Worm (Caenorhabditis elegans) whole organism, L2 larva: ENCODE results near the gene mix-1.

Experiments
- C34F6.9 ChIP-seq: fragments of 150-350 bp; optimal IDR thresholded peaks from 2 replicates; lab custom pipeline; 2014; ENCODE audit warnings: missing biosample characterization, missing genetic modification characterization
- F13H6.1 ChIP-seq: sonication (generic microtip); optimal IDR thresholded peaks from 2 replicates; lab custom pipeline; 2016; ENCODE audit warnings: missing genetic modification characterization, missing compliant biosample characterization
- R02D3.7 ChIP-seq: fragments of 150-350 bp; optimal IDR thresholded peaks from 2 replicates; lab custom pipeline; 2014; ENCODE audit warnings: missing biosample characterization, missing genetic modification characterization
- aly-2 ChIP-seq: fragments of 150-350 bp; optimal IDR thresholded peaks from 2 replicates; lab custom pipeline; 2014; ENCODE audit warnings: missing biosample characterization, missing genetic modification characterization
- blmp-1 ChIP-seq: sonication (generic microtip); optimal IDR thresholded peaks from 2 replicates; lab custom pipeline; 2017; ENCODE audit warnings: missing genetic modification characterization, mild to moderate bottlenecking, missing compliant biosample characterization, antibody characterized with exemption, moderate library complexity; ENCODE audit not compliant: insufficient read depth
- ceh-16 ChIP-seq: fragments of 150-350 bp; optimal IDR thresholded peaks from 2 replicates; lab custom pipeline; 2014; ENCODE audit warnings: missing biosample characterization, missing genetic modification characterization
- ceh-82 ChIP-seq: fragments of 150-350 bp; optimal IDR thresholded peaks from 2 replicates; lab custom pipeline; 2014; ENCODE audit warnings: missing biosample characterization, missing genetic modification characterization
- crh-2 ChIP-seq: sonication (generic microtip); optimal IDR thresholded peaks from 2 replicates; lab custom pipeline; 2017; ENCODE audit warnings: missing biosample characterization, missing genetic modification characterization
- dmd-4 ChIP-seq: sonication (generic microtip); optimal IDR thresholded peaks from 2 replicates; lab custom pipeline; 2017; ENCODE audit warnings: missing biosample characterization, missing genetic modification characterization
- egl-27 ChIP-seq: sonication (generic microtip); optimal IDR thresholded peaks from 3 replicates; lab custom pipeline; 2017; ENCODE audit warnings: missing biosample characterization, missing genetic modification reagents, missing genetic modification characterization
- elt-1 ChIP-seq: fragments of 150-350 bp; optimal IDR thresholded peaks from 2 replicates; lab custom pipeline; 2014; ENCODE audit warnings: missing biosample characterization, missing genetic modification characterization
- fos-1 ChIP-seq: fragments of 150-350 bp; optimal IDR thresholded peaks from 2 replicates; lab custom pipeline; 2014; ENCODE audit warnings: missing biosample characterization, missing genetic modification characterization
- gmeb-1 ChIP-seq: fragments of 150-350 bp; optimal IDR thresholded peaks from 2 replicates; lab custom pipeline; 2014; ENCODE audit warnings: missing biosample characterization, missing genetic modification characterization
- lin-13 ChIP-seq: fragments of 150-350 bp; optimal IDR thresholded peaks from 2 replicates; lab custom pipeline; 2014; ENCODE audit warnings: missing biosample characterization, missing genetic modification reagents, missing genetic modification characterization
- lsy-2 ChIP-seq, 2 experiments: fragments of 150-350 bp in 1 of 2; sonication (generic microtip) in 1 of 2; optimal IDR thresholded peaks; 2 replicates each; lab custom pipeline; 2014 to 2017; ENCODE audit warnings: missing biosample characterization in 2 of 2, missing genetic modification characterization in 2 of 2
- mab-5 ChIP-seq: fragments of 150-350 bp; optimal IDR thresholded peaks from 2 replicates; lab custom pipeline; 2014; ENCODE audit warnings: missing biosample characterization, missing genetic modification characterization
- mdl-1 ChIP-seq, 2 experiments: fragments of 150-350 bp in 1 of 2; sonication (generic microtip) in 1 of 2; optimal IDR thresholded peaks; 2 replicates each; lab custom pipeline; 2017; ENCODE audit warnings: missing biosample characterization in 2 of 2, missing genetic modification characterization in 2 of 2
- nhr-10 ChIP-seq: sonication (generic microtip); optimal IDR thresholded peaks from 2 replicates; lab custom pipeline; 2017; ENCODE audit warnings: missing biosample characterization, missing genetic modification characterization
- nhr-11 ChIP-seq: fragments of 150-350 bp; optimal IDR thresholded peaks from 2 replicates; lab custom pipeline; 2014; ENCODE audit warnings: missing biosample characterization, missing genetic modification characterization
- nhr-12 ChIP-seq: fragments of 150-350 bp; optimal IDR thresholded peaks from 2 replicates; lab custom pipeline; 2014; ENCODE audit warnings: missing biosample characterization, missing genetic modification characterization
- nhr-129 ChIP-seq: fragments of 150-350 bp; optimal IDR thresholded peaks from 2 replicates; lab custom pipeline; 2014; ENCODE audit warnings: missing biosample characterization, missing genetic modification characterization
- nhr-21 ChIP-seq: fragments of 150-350 bp; optimal IDR thresholded peaks from 2 replicates; lab custom pipeline; 2014; ENCODE audit warnings: missing biosample characterization, missing genetic modification characterization
- nhr-25 ChIP-seq: fragments of 150-350 bp; sonication (generic microtip); optimal IDR thresholded peaks from 3 replicates; lab custom pipeline; 2014; ENCODE audit warnings: missing biosample characterization, missing genetic modification characterization
- nhr-77 ChIP-seq: fragments of 150-350 bp; optimal IDR thresholded peaks from 2 replicates; lab custom pipeline; 2014; ENCODE audit warnings: missing biosample characterization, missing genetic modification characterization
- peb-1 ChIP-seq: fragments of 150-350 bp; optimal IDR thresholded peaks from 2 replicates; lab custom pipeline; 2014; ENCODE audit warnings: missing biosample characterization, missing genetic modification characterization
- sem-4 ChIP-seq: fragments of 150-350 bp; optimal IDR thresholded peaks from 2 replicates; lab custom pipeline; 2014; ENCODE audit warnings: missing biosample characterization, missing genetic modification reagents, missing genetic modification characterization
- sma-3 ChIP-seq: sonication (generic microtip); optimal IDR thresholded peaks from 2 replicates; lab custom pipeline; 2016; ENCODE audit warnings: missing genetic modification reagents, missing genetic modification characterization, missing compliant biosample characterization
- sma-9 ChIP-seq, 2 experiments: fragments of 150-350 bp in 1 of 2; sonication (generic microtip) in 1 of 2; optimal IDR thresholded peaks; 2 replicates each; lab custom pipeline; 2014 to 2016; ENCODE audit warnings: missing genetic modification characterization in 2 of 2, mild to moderate bottlenecking in 1 of 2, missing biosample characterization in 1 of 2, missing compliant biosample characterization in 1 of 2, missing genetic modification reagents in 1 of 2, moderate library complexity in 1 of 2
- unc-55 ChIP-seq: fragments of 150-350 bp; sonication (generic microtip); optimal IDR thresholded peaks from 3 replicates; lab custom pipeline; 2014; ENCODE audit warnings: missing biosample characterization, missing genetic modification reagents, missing genetic modification characterization
- unc-62 ChIP-seq: fragments of 150-350 bp; optimal IDR thresholded peaks from 2 replicates; lab custom pipeline; 2014; ENCODE audit warnings: missing biosample characterization, missing genetic modification reagents, missing genetic modification characterization
- zag-1 ChIP-seq: fragments of 150-350 bp; optimal IDR thresholded peaks from 2 replicates; lab custom pipeline; 2014; ENCODE audit warnings: missing biosample characterization, missing genetic modification characterization
- ztf-11 ChIP-seq: sonication (generic microtip); optimal IDR thresholded peaks from 2 replicates; lab custom pipeline; 2017; ENCODE audit warnings: missing biosample characterization, missing genetic modification characterization

The mix-1 gene

ce11 chrII:10796194-10796593 lies 27.9 kb upstream of the mix-1 start, which contains the start of gene set-14:
Gene set-14 (minus strand): TSS chrII:10796294.
- TF ChIP-seq egl-27, result no peak

ce11 chrII:10798429-10798893 lies 25.6 kb upstream of the mix-1 start, which contains the start of gene npp-19:
Gene npp-19 (minus strand): TSS chrII:10798479.
- TF ChIP-seq C34F6.9 (tag; lab: Kevin White, UChicago) (peak; percentile 76), unc-62 (no peak), blmp-1 (tag; lab: Kevin White, UChicago) (peak; percentile 38), sma-3 (GFP tag; lab: Kevin White, UChicago) (peak; percentile 47), lin-13 (GFP tag; lab: Kevin White, UChicago) (peak; percentile 52), R02D3.7 (tag; lab: Kevin White, UChicago) (peak; percentile 42), fos-1 (tag; lab: Kevin White, UChicago) (peak; percentile 48), nhr-10 (tag; lab: Kevin White, UChicago) (no peak), sma-9 (GFP tag; optimal IDR thresholded peaks at IDR 0.05; lab: Kevin White, UChicago) (no peak), sma-9 (tag; optimal IDR thresholded peaks at IDR 0.05; lab: Kevin White, UChicago) (no peak), F13H6.1 (tag; lab: Kevin White, UChicago) (peak; percentile 42), gmeb-1 (peak; percentile 99), sem-4 (tag; lab: Kevin White, UChicago) (peak; percentile 10), nhr-77 (tag; lab: Kevin White, UChicago) (peak; percentile 67), ceh-82 (tag; lab: Kevin White, UChicago) (no peak), nhr-21 (tag; lab: Kevin White, UChicago) (peak; percentile 50), ztf-11 (tag; lab: Kevin White, UChicago) (no peak), lsy-2 (tag; optimal IDR thresholded peaks at IDR 0.05; lab: Kevin White, UChicago) (peak; percentile 76 to 87), unc-55 (GFP tag; lab: Kevin White, UChicago) (peak; percentile 87), crh-2 (tag; lab: Kevin White, UChicago) (peak; percentile 60), nhr-12 (no peak), nhr-129 (tag; lab: Kevin White, UChicago) (peak; percentile 56), nhr-11 (tag; lab: Kevin White, UChicago) (no peak), mab-5 (tag; lab: Kevin White, UChicago) (peak; percentile 46)

- no peak for TF ChIP-seq nhr-11 (tag; lab: Kevin White, UChicago)
- peak in 1 of 2 experiments; percentile 37 for TF ChIP-seq lsy-2 (tag; optimal IDR thresholded peaks at IDR 0.05; lab: Kevin White, UChicago)
- no peak for TF ChIP-seq mdl-1 (tag; optimal IDR thresholded peaks at IDR 0.05; lab: Kevin White, UChicago)
- no peak for TF ChIP-seq unc-55 (GFP tag; lab: Kevin White, UChicago)
- TF ChIP-seq C34F6.9 (tag; lab: Kevin White, UChicago), result peak; percentile 34
Observed at ce11 chrII:10800209-10800608, 23.8 kb upstream of the mix-1 start.

- TF ChIP-seq ztf-11 (tag; lab: Kevin White, UChicago) (no peak), elt-1 (no peak)
Observed at ce11 chrII:10804442-10804841, 19.6 kb upstream of the mix-1 start.

- no peak for TF ChIP-seq mdl-1 (tag; optimal IDR thresholded peaks at IDR 0.05; lab: Kevin White, UChicago)
- no peak for TF ChIP-seq zag-1 (tag; lab: Kevin White, UChicago)
- no peak for TF ChIP-seq elt-1
- no peak for TF ChIP-seq nhr-10 (tag; lab: Kevin White, UChicago)
- TF ChIP-seq ceh-16 (tag; lab: Kevin White, UChicago), result no peak
- no peak for TF ChIP-seq R02D3.7 (tag; lab: Kevin White, UChicago)
- TF ChIP-seq sma-9 (GFP tag; optimal IDR thresholded peaks at IDR 0.05; lab: Kevin White, UChicago), result no peak
- no peak for TF ChIP-seq sma-9 (tag; optimal IDR thresholded peaks at IDR 0.05; lab: Kevin White, UChicago)
- TF ChIP-seq egl-27, result no peak
- TF ChIP-seq sma-3 (GFP tag; lab: Kevin White, UChicago), result no peak
- TF ChIP-seq nhr-25 (tag; lab: Kevin White, UChicago), result no peak
- TF ChIP-seq aly-2 (tag; lab: Kevin White, UChicago), result no peak
- TF ChIP-seq fos-1 (tag; lab: Kevin White, UChicago), result no peak
- no peak for TF ChIP-seq lsy-2 (tag; optimal IDR thresholded peaks at IDR 0.05; lab: Kevin White, UChicago)
- no peak for TF ChIP-seq blmp-1 (tag; lab: Kevin White, UChicago)
- no peak for TF ChIP-seq dmd-4 (tag; lab: Kevin White, UChicago)
- TF ChIP-seq lin-13 (GFP tag; lab: Kevin White, UChicago), result no peak
- no peak for TF ChIP-seq peb-1 (tag; lab: Kevin White, UChicago)
- TF ChIP-seq, all 48 proteins: peak for 0
Observed at ce11 chrII:10804907-10805306, 19.1 kb upstream of the mix-1 start.
